Worm (Caenorhabditis elegans): ENCODE data around the gene srw-100.

ce11 chrV:1685328-1685727 lies 25.7 kb upstream of the srw-100 start, which contains the start of gene srh-5:
- TF ChIP-seq zip-4 (GFP tag; optimal IDR thresholded peaks at IDR 0.05), result no peak
- no peak for TF ChIP-seq ceh-88 (GFP tag; IDR thresholded peaks at IDR 0.05)

Measured in whole organism, L1 larva.